Fruit fly (Drosophila melanogaster) whole organism, embryonic: Measurements from ENCODE around the gene CG17134.

Source experiments
- CG6272 ChIP-seq: fragments of 200-800 bp; sonication (Bioruptor generic); IDR thresholded peaks from 2 replicates; pipeline ENCODE4 v1.3.6; 2022; ENCODE audit warnings: missing biosample characterization, missing genetic modification characterization
- CG8281 ChIP-seq: fragments of 200-800 bp; sonication (Bioruptor generic); optimal IDR thresholded peaks from 2 replicates; lab custom pipeline; 2018; ENCODE audit warnings: missing biosample characterization, mild to moderate bottlenecking, missing genetic modification characterization, moderate library complexity
- Ssrp ChIP-seq: fragments of 200-800 bp; sonication (Bioruptor generic); optimal IDR thresholded peaks from 2 replicates; lab custom pipeline; 2018; ENCODE audit warnings: missing biosample characterization, mild to moderate bottlenecking, missing genetic modification characterization, moderate library complexity
- ash1 ChIP-seq: fragments of 200-800 bp; sonication (Bioruptor generic); optimal IDR thresholded peaks from 2 replicates; lab custom pipeline; 2018; ENCODE audit warnings: missing biosample characterization, mild to moderate bottlenecking, missing genetic modification characterization
- bowl ChIP-seq: fragments of 200-800 bp; sonication (Bioruptor generic); IDR thresholded peaks from 2 replicates; pipeline ENCODE4 v1.3.6; 2022; ENCODE audit warnings: missing biosample characterization, missing genetic modification characterization
- br ChIP-seq: fragments of >200 bp; optimal IDR thresholded peaks from 2 replicates; lab custom pipeline; 2017
- corto ChIP-seq: fragments of 200-800 bp; sonication (Bioruptor generic); optimal IDR thresholded peaks from 2 replicates; lab custom pipeline; 2016; ENCODE audit warnings: missing biosample characterization, mild to moderate bottlenecking, missing genetic modification characterization, moderate library complexity
- gro ChIP-seq: fragments of 200-800 bp; sonication (Bioruptor generic); optimal IDR thresholded peaks from 2 replicates; lab custom pipeline; 2016; ENCODE audit warnings: missing biosample characterization, missing genetic modification characterization
- knrl ChIP-seq: fragments of 200-800 bp; sonication (Bioruptor generic); IDR thresholded peaks from 3 replicates; pipeline ENCODE4 v1.3.6; 2022; ENCODE audit warnings: missing biosample characterization, missing genetic modification characterization; ENCODE audit not compliant: partially characterized antibody
- onecut ChIP-seq: fragments of 200-800 bp; sonication (Bioruptor generic); IDR thresholded peaks from 2 replicates; pipeline ENCODE4 v1.3.6; 2022; ENCODE audit warnings: missing biosample characterization, missing genetic modification characterization
- pzg ChIP-seq: fragments of 200-800 bp; sonication (Bioruptor generic); optimal IDR thresholded peaks from 3 replicates; lab custom pipeline; 2018; ENCODE audit warnings: missing biosample characterization, mild to moderate bottlenecking, missing genetic modification characterization, moderate library complexity

DNA sequence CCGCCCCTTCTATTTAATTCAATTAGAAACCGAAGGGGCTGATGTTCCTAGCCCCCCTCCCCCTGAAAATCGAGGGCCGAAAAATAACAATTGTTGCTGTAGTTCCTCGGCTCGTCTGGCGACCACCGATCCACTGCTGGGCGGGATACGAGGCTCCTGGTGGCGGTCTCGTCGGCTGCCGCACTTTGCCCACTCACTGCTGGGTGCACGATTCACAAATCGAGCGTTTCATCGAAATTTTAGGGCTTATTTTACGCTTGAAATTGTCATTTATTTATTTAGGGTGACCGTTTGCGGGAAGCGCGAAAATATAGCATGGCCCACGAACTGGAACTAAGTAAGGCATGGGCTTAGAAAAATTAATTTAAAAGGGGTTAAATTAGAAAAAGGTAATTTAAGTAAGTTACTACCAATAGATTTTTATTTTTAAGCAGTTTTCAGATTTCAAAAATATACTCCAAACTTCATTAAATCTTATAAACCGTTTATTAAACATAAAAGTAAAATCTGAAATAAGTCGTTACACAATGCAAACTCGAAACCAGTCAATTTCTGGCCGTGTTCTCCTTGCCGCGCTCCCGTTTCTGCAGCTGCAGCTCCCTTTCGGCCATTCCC, 35.9 kb downstream of the CG17134 start, which contains the start of gene Dnz1:
- 0 out of 2 replicates have a peak, but pooled peaks have one; percentile 4 for TF ChIP-seq onecut
- TF ChIP-seq bowl (GFP tag; lab: Robert Waterston, UW) = no peak
- TF ChIP-seq pzg (GFP tag; lab: Kevin White, UChicago) = peak; percentile 31
- TF ChIP-seq br (lab: Kevin White, UChicago) = no peak
- TF ChIP-seq corto = no peak
- no peak for TF ChIP-seq knrl (GFP tag; lab: Robert Waterston, UW)
- no peak for TF ChIP-seq Ssrp (tag; lab: Kevin White, UChicago)
- no peak for TF ChIP-seq ash1 (GFP tag; lab: Kevin White, UChicago)
- TF ChIP-seq CG8281 (tag; lab: Kevin White, UChicago) = no peak
- no peak for TF ChIP-seq CG6272
- TF ChIP-seq gro (GFP tag; lab: Kevin White, UChicago) = no peak
